Fruit fly (Drosophila melanogaster) whole organism, wandering third instar larva: ENCODE measurements around the gene CG11134.

Experiments
- Abd-B ChIP-seq: fragments of >200 bp; optimal IDR thresholded peaks from 2 replicates; lab custom pipeline; 2017; ENCODE audit warnings: missing biosample characterization, missing genetic modification characterization
- CG32264 ChIP-seq: fragments of 200-800 bp; sonication (Bioruptor generic); optimal IDR thresholded peaks from 2 replicates; lab custom pipeline; 2016; ENCODE audit warnings: missing biosample characterization, missing genetic modification characterization
- CG9705 ChIP-seq: fragments of 200-800 bp; sonication (Bioruptor generic); optimal IDR thresholded peaks from 2 replicates; lab custom pipeline; 2018; ENCODE audit warnings: missing biosample characterization, mild to moderate bottlenecking, missing genetic modification characterization
- CrebA ChIP-seq: fragments of 200-800 bp; sonication (Bioruptor generic); optimal IDR thresholded peaks from 2 replicates; lab custom pipeline; 2016; ENCODE audit warnings: missing biosample characterization, mild to moderate bottlenecking, missing genetic modification characterization, borderline replicate concordance
- Dfd ChIP-seq: fragments of >200 bp; optimal IDR thresholded peaks from 2 replicates; lab custom pipeline; 2017; ENCODE audit warnings: missing biosample characterization, missing genetic modification characterization
- Dif ChIP-seq: fragments of 200-275, 200-300 bp; sonication (Bioruptor generic); optimal IDR thresholded peaks from 2 replicates; lab custom pipeline; 2018; ENCODE audit warnings: missing biosample characterization, missing genetic modification characterization; ENCODE audit not compliant: partially characterized antibody
- GATAd ChIP-seq: sonication (Bioruptor generic); optimal IDR thresholded peaks from 2 replicates; lab custom pipeline; 2016; ENCODE audit warnings: missing biosample characterization, missing genetic modification characterization
- HLH106 ChIP-seq: fragments of 200-800 bp; optimal IDR thresholded peaks from 3 replicates; lab custom pipeline; 2019; ENCODE audit warnings: missing biosample characterization, mild to moderate bottlenecking, missing genetic modification characterization, moderate library complexity
- Hnf4 ChIP-seq: fragments of 200-800 bp; sonication (Bioruptor generic); optimal IDR thresholded peaks from 2 replicates; lab custom pipeline; 2016; ENCODE audit warnings: missing biosample characterization, mild to moderate bottlenecking, missing genetic modification characterization
- Hr78 ChIP-seq: fragments of >200 bp; optimal IDR thresholded peaks from 2 replicates; lab custom pipeline; 2017; ENCODE audit warnings: missing biosample characterization, missing genetic modification characterization
- Hr83 ChIP-seq: fragments of 200-300 bp; sonication (Bioruptor generic); optimal IDR thresholded peaks from 2 replicates; lab custom pipeline; 2016; ENCODE audit warnings: missing biosample characterization, mild to moderate bottlenecking, missing genetic modification characterization, moderate library complexity; ENCODE audit not compliant: poor library complexity, severe bottlenecking
- Jra ChIP-seq: sonication (Bioruptor generic); optimal IDR thresholded peaks from 2 replicates; lab custom pipeline; 2016; ENCODE audit warnings: missing biosample characterization, missing genetic modification characterization
- Mio ChIP-seq: sonication (Bioruptor generic); optimal IDR thresholded peaks from 2 replicates; lab custom pipeline; 2016; ENCODE audit warnings: missing biosample characterization, missing genetic modification characterization
- Myc ChIP-seq: fragments of >200 bp; optimal IDR thresholded peaks from 2 replicates; lab custom pipeline; 2017
- N ChIP-seq: fragments of >200 bp; optimal IDR thresholded peaks from 2 replicates; lab custom pipeline; 2018; ENCODE audit warnings: missing biosample characterization, missing external identifiers, missing genetic modification characterization
- OdsH ChIP-seq: fragments of 200-800 bp; sonication (Bioruptor generic); optimal IDR thresholded peaks from 2 replicates; lab custom pipeline; 2016; ENCODE audit warnings: missing biosample characterization, mild to moderate bottlenecking, missing genetic modification characterization
- Rel ChIP-seq, 2 experiments: fragments of 200-800 bp; sonication (Bioruptor generic) in 1 of 2; optimal IDR thresholded peaks; 2 replicates in 1 of 2; 3 replicates in 1 of 2; lab custom pipeline; 2016 to 2019; ENCODE audit warnings: mild to moderate bottlenecking in 2 of 2, missing biosample characterization in 2 of 2, missing genetic modification characterization in 2 of 2, moderate library complexity in 1 of 2
- Sp1 ChIP-seq: fragments of 200-800 bp; sonication (Bioruptor generic); optimal IDR thresholded peaks from 3 replicates; lab custom pipeline; 2019; ENCODE audit warnings: missing biosample characterization, mild to moderate bottlenecking, missing genetic modification characterization, moderate library complexity
- Vsx2 ChIP-seq: fragments of 200-300, 225-300 bp; sonication (Bioruptor generic); optimal IDR thresholded peaks from 2 replicates; lab custom pipeline; 2018; ENCODE audit warnings: missing biosample characterization, missing genetic modification characterization; ENCODE audit not compliant: partially characterized antibody
- br ChIP-seq: fragments of 200-800 bp; sonication (Bioruptor generic); optimal IDR thresholded peaks from 2 replicates; lab custom pipeline; 2016; ENCODE audit warnings: missing biosample characterization, missing genetic modification characterization
- brk ChIP-seq: fragments of 200-800 bp; sonication (Bioruptor generic); optimal IDR thresholded peaks from 2 replicates; lab custom pipeline; 2016; ENCODE audit warnings: missing biosample characterization, mild to moderate bottlenecking, missing genetic modification characterization
- dl ChIP-seq, 2 experiments: fragments of 175-275, 200-275 bp in 1 of 2; fragments of 200-275 bp in 1 of 2; sonication (Bioruptor generic); optimal IDR thresholded peaks; lab custom pipeline; 2018; ENCODE audit warnings: mild to moderate bottlenecking in 2 of 2, missing biosample characterization in 2 of 2, missing genetic modification characterization in 2 of 2, moderate library complexity in 2 of 2; ENCODE audit not compliant: partially characterized antibody in 2 of 2, insufficient read depth in 1 of 2
- dmrt93B ChIP-seq: fragments of 200-800 bp; sonication (Bioruptor generic); optimal IDR thresholded peaks from 2 replicates; lab custom pipeline; 2018; ENCODE audit warnings: missing biosample characterization, mild to moderate bottlenecking, missing genetic modification characterization
- dsf ChIP-seq: sonication (Bioruptor generic); optimal IDR thresholded peaks from 2 replicates; lab custom pipeline; 2016; ENCODE audit warnings: missing biosample characterization, missing genetic modification characterization, borderline replicate concordance
- ey ChIP-seq: fragments of 200-800 bp; sonication (Bioruptor generic); optimal IDR thresholded peaks from 2 replicates; lab custom pipeline; 2016; ENCODE audit warnings: missing biosample characterization, missing genetic modification characterization
- foxo ChIP-seq, 2 experiments: fragments of 200-800 bp; sonication (Bioruptor generic); optimal IDR thresholded peaks; 2 replicates in 1 of 2; 3 replicates in 1 of 2; lab custom pipeline; 2016 to 2017; ENCODE audit warnings: missing biosample characterization in 2 of 2, missing genetic modification characterization in 2 of 2
- fru ChIP-seq: fragments of 200-800 bp; sonication (Bioruptor generic); optimal IDR thresholded peaks from 3 replicates; lab custom pipeline; 2016; ENCODE audit warnings: missing biosample characterization, mild to moderate bottlenecking, missing genetic modification characterization
- h ChIP-seq: fragments of 200-800 bp; sonication (Bioruptor generic); optimal IDR thresholded peaks from 3 replicates; lab custom pipeline; 2016; ENCODE audit warnings: missing biosample characterization, mild to moderate bottlenecking, missing genetic modification characterization
- jim ChIP-seq: fragments of 175-275, 200-325 bp; sonication (Bioruptor generic); optimal IDR thresholded peaks from 2 replicates; lab custom pipeline; 2016; ENCODE audit warnings: missing biosample characterization, mild to moderate bottlenecking, missing genetic modification characterization
- lola ChIP-seq: fragments of >200 bp; optimal IDR thresholded peaks from 2 replicates; lab custom pipeline; 2017; ENCODE audit warnings: missing biosample characterization, missing genetic modification characterization
- pan ChIP-seq: fragments of >200 bp; optimal IDR thresholded peaks from 2 replicates; lab custom pipeline; 2017
- psq ChIP-seq: fragments of 200-800 bp; sonication (Bioruptor generic); optimal IDR thresholded peaks from 3 replicates; lab custom pipeline; 2017; ENCODE audit warnings: missing biosample characterization, mild to moderate bottlenecking, missing genetic modification characterization, moderate library complexity
- rgr ChIP-seq: fragments of 200-800 bp; sonication (Bioruptor generic); optimal IDR thresholded peaks from 3 replicates; lab custom pipeline; 2016; ENCODE audit warnings: missing biosample characterization, mild to moderate bottlenecking, missing genetic modification characterization
- sage ChIP-seq: fragments of 200-800 bp; sonication (Bioruptor generic); optimal IDR thresholded peaks from 2 replicates; lab custom pipeline; 2016; ENCODE audit warnings: missing biosample characterization, mild to moderate bottlenecking, missing genetic modification characterization
- sv ChIP-seq: fragments of 200-800 bp; sonication (Bioruptor generic); optimal IDR thresholded peaks from 3 replicates; lab custom pipeline; 2016; ENCODE audit warnings: missing biosample characterization, missing genetic modification characterization
- tai ChIP-seq: sonication (Bioruptor generic); optimal IDR thresholded peaks from 2 replicates; lab custom pipeline; 2016; ENCODE audit warnings: missing biosample characterization, missing genetic modification characterization
- usp ChIP-seq: fragments of >200 bp; optimal IDR thresholded peaks from 2 replicates; lab custom pipeline; 2017; ENCODE audit warnings: missing biosample characterization, missing genetic modification characterization
- woc ChIP-seq: sonication (Bioruptor generic); optimal IDR thresholded peaks from 2 replicates; lab custom pipeline; 2016; ENCODE audit warnings: missing biosample characterization, mild to moderate bottlenecking, missing genetic modification characterization

CG11134 gene

dm6 chrX:13739411-13739888 lies 1.7 kb downstream of the CG11134 start, which contains the start of gene CG11151 (continued):
- peak; percentile 99 for TF ChIP-seq fru (GFP tag; lab: Kevin White, UChicago)
- peak; percentile 97 for TF ChIP-seq ey
- TF ChIP-seq N = no peak
- peak; percentile 7 to 62 for TF ChIP-seq dl (GFP tag; optimal IDR thresholded peaks at IDR 0.05; lab: Kevin White, UChicago; ENCODE audit: insufficient read depth in 1 of 2, partially characterized antibody in 2 of 2)
- peak; percentile 88 for TF ChIP-seq brk (GFP tag; lab: Kevin White, UChicago)
- peak; percentile 83 for TF ChIP-seq dsf (GFP tag; lab: Kevin White, UChicago)
- peak; percentile 98 for TF ChIP-seq br (GFP tag; lab: Kevin White, UChicago)
- peak; percentile 98 for TF ChIP-seq woc
- peak; percentile 36 for TF ChIP-seq Dif (GFP tag; lab: Kevin White, UChicago)

- no peak for TF ChIP-seq Hr78
- no peak for TF ChIP-seq sage (GFP tag; lab: Kevin White, UChicago)
- TF ChIP-seq psq (GFP tag; lab: Kevin White, UChicago) = no peak
- peak; percentile 47 for TF ChIP-seq fru (GFP tag; lab: Kevin White, UChicago)
- TF ChIP-seq woc = no peak
- no peak for TF ChIP-seq usp (GFP tag; lab: Kevin White, UChicago)
- no peak for TF ChIP-seq GATAd
- no peak for TF ChIP-seq Dfd
- TF ChIP-seq dmrt93B (GFP tag; lab: Kevin White, UChicago) = peak; percentile 46
- peak; percentile 8 for TF ChIP-seq jim (GFP tag; lab: Kevin White, UChicago)
- no peak for TF ChIP-seq Vsx2 (GFP tag; lab: Kevin White, UChicago)
- no peak for TF ChIP-seq lola (GFP tag; lab: Kevin White, UChicago)
- TF ChIP-seq br (GFP tag; lab: Kevin White, UChicago) = peak; percentile 78
- TF ChIP-seq sv (GFP tag; lab: Kevin White, UChicago) = peak; percentile 65
- TF ChIP-seq Jra = peak; percentile 2
- TF ChIP-seq Abd-B (GFP tag; lab: Kevin White, UChicago) = no peak
- TF ChIP-seq Myc = no peak
- TF ChIP-seq pan (lab: Kevin White, UChicago) = no peak
- no peak for TF ChIP-seq Rel (GFP tag; optimal IDR thresholded peaks at IDR 0.05; lab: Kevin White, UChicago)
- peak; percentile 56 for TF ChIP-seq Rel (tag; optimal IDR thresholded peaks at IDR 0.05; lab: Kevin White, UChicago)
- peak; percentile 45 for TF ChIP-seq Sp1
- TF ChIP-seq OdsH = peak; percentile 75
- peak; percentile 67 for TF ChIP-seq HLH106 (tag; lab: Kevin White, UChicago)
- no peak for TF ChIP-seq CG32264 (GFP tag; lab: Kevin White, UChicago)
- TF ChIP-seq ey = peak; percentile 84
- TF ChIP-seq CrebA (GFP tag; lab: Kevin White, UChicago) = no peak
- no peak for TF ChIP-seq Mio (GFP tag; lab: Kevin White, UChicago)
- peak; percentile 90 for TF ChIP-seq Hnf4
- TF ChIP-seq dl (GFP tag; optimal IDR thresholded peaks at IDR 0.05; lab: Kevin White, UChicago; ENCODE audit: insufficient read depth in 1 of 2, partially characterized antibody in 2 of 2) = no peak
- peak; percentile 84 for TF ChIP-seq Hr83
- no peak for TF ChIP-seq brk (GFP tag; lab: Kevin White, UChicago)
- peak; percentile 80 for TF ChIP-seq rgr
- TF ChIP-seq Dif (GFP tag; lab: Kevin White, UChicago) = no peak
- no peak for TF ChIP-seq tai (GFP tag; lab: Kevin White, UChicago)
- TF ChIP-seq foxo (GFP tag; optimal IDR thresholded peaks at IDR 0.05; lab: Kevin White, UChicago) = peak in 1 of 2 experiments; percentile 74
- TF ChIP-seq dsf (GFP tag; lab: Kevin White, UChicago) = no peak
- no peak for TF ChIP-seq N
- peak; percentile 31 for TF ChIP-seq CG9705 (GFP tag; lab: Kevin White, UChicago)
- peak; percentile 74 for TF ChIP-seq h (GFP tag; lab: Kevin White, UChicago)
Measured at dm6 chrX:13740062-13740461, 2.3 kb downstream of the CG11134 start.
